Worm (Caenorhabditis elegans) whole organism, late embryonic: ENCODE results near the gene akap-1.

Experiments used
- fax-1 ChIP-seq: sonication (generic microtip); optimal IDR thresholded peaks from 2 replicates; lab custom pipeline; 2016; ENCODE audit warnings: missing genotype, missing genetic modification characterization, missing compliant biosample characterization

Gene akap-1

ce11 chrIII:6415306-6415973 lies 62.3 kb downstream of the akap-1 start, which contains the start of gene nas-4:
nas-4 (minus strand) TSS chrIII:6415656.
- no peak for TF ChIP-seq fax-1
